Fruit fly (Drosophila melanogaster) whole organism, embryonic: ENCODE results near the gene CG34125.

Experiments
- Awh ChIP-seq: fragments of 200-800 bp; sonication (Bioruptor generic); IDR thresholded peaks from 2 replicates; pipeline ENCODE4, ENCODE4 v1.3.6; 2022; ENCODE audit warnings: missing biosample characterization, missing genetic modification characterization
- Bdp1 ChIP-seq: fragments of 200-800 bp; sonication (Bioruptor generic); optimal IDR thresholded peaks from 3 replicates; lab custom pipeline; 2016; ENCODE audit warnings: missing biosample characterization, missing genetic modification characterization
- Bgb ChIP-seq: fragments of 200-800 bp; sonication (Bioruptor generic); IDR thresholded peaks from 2 replicates; pipeline ENCODE4 v1.3.6; 2022; ENCODE audit warnings: missing biosample characterization, missing genetic modification characterization; ENCODE audit not compliant: partially characterized antibody
- CG10543 ChIP-seq: fragments of 200-800 bp; sonication (Bioruptor generic); optimal IDR thresholded peaks from 3 replicates; lab custom pipeline; 2017; ENCODE audit warnings: missing biosample characterization, mild to moderate bottlenecking, missing genetic modification characterization, moderate library complexity
- CG13424 ChIP-seq: fragments of 200-800 bp; sonication (Bioruptor generic); optimal IDR thresholded peaks from 2 replicates; lab custom pipeline; 2019; ENCODE audit warnings: missing biosample characterization, mild to moderate bottlenecking, missing genetic modification characterization, moderate library complexity
- CG13624 ChIP-seq: fragments of 200-800 bp; sonication (Bioruptor generic); optimal IDR thresholded peaks from 2 replicates; lab custom pipeline; 2016; ENCODE audit warnings: missing biosample characterization, missing genetic modification characterization
- CG14710 ChIP-seq: fragments of 200-800 bp; sonication (Bioruptor generic); optimal IDR thresholded peaks from 3 replicates; lab custom pipeline; 2019; ENCODE audit warnings: missing biosample characterization, mild to moderate bottlenecking, missing genetic modification characterization, moderate library complexity
- CG14860 ChIP-seq: fragments of 200-800 bp; sonication (Bioruptor generic); IDR thresholded peaks from 3 replicates; pipeline ENCODE4 v1.3.6; 2022; ENCODE audit warnings: missing biosample characterization, missing genetic modification characterization; ENCODE audit not compliant: partially characterized antibody
- CG15269 ChIP-seq: fragments of 200-800 bp; sonication (Bioruptor generic); optimal IDR thresholded peaks from 2 replicates; lab custom pipeline; 2018; ENCODE audit warnings: missing biosample characterization, mild to moderate bottlenecking, missing genetic modification characterization, moderate library complexity
- CG16863 ChIP-seq: fragments of 200-800 bp; sonication (Bioruptor generic); optimal IDR thresholded peaks from 3 replicates; lab custom pipeline; 2016; ENCODE audit warnings: missing biosample characterization, missing genetic modification characterization
- CG17359 ChIP-seq: fragments of 200-800 bp; sonication (Bioruptor generic); optimal IDR thresholded peaks from 3 replicates; lab custom pipeline; 2018; ENCODE audit warnings: missing biosample characterization, mild to moderate bottlenecking, missing genetic modification characterization, moderate library complexity
- CG18599 ChIP-seq: fragments of 200-800 bp; sonication (Bioruptor generic); optimal IDR thresholded peaks from 3 replicates; lab custom pipeline; 2017; ENCODE audit warnings: missing biosample characterization, missing genetic modification characterization, mild to moderate bottlenecking, moderate library complexity, missing genetic modification reagents
- CG3281 ChIP-seq: fragments of 200-800 bp; sonication (Bioruptor generic); optimal IDR thresholded peaks from 3 replicates; lab custom pipeline; 2017; ENCODE audit warnings: missing biosample characterization, mild to moderate bottlenecking, missing genetic modification characterization
- CG4282 ChIP-seq: fragments of 200-800 bp; sonication (Bioruptor generic); optimal IDR thresholded peaks from 2 replicates; lab custom pipeline; 2016; ENCODE audit warnings: missing biosample characterization, missing genetic modification characterization
- CG4360 ChIP-seq: fragments of 200-800 bp; sonication (Bioruptor generic); IDR thresholded peaks from 2 replicates; pipeline ENCODE4 v1.3.6; 2022; ENCODE audit warnings: missing biosample characterization, missing genetic modification characterization
- CG4404 ChIP-seq: fragments of 200-800 bp; sonication (Bioruptor generic); IDR thresholded peaks from 2 replicates; pipeline ENCODE4 v1.3.6; 2022; ENCODE audit warnings: missing biosample characterization, missing genetic modification characterization
- CG5180 ChIP-seq: fragments of 200-800 bp; sonication (Bioruptor generic); optimal IDR thresholded peaks from 3 replicates; lab custom pipeline; 2017; ENCODE audit warnings: missing biosample characterization, missing genetic modification characterization, mild to moderate bottlenecking, moderate library complexity, missing genetic modification reagents
- CG6791 ChIP-seq: fragments of 200-800 bp; sonication (Bioruptor generic); IDR thresholded peaks from 3 replicates; pipeline ENCODE4 v1.3.6; 2022; ENCODE audit warnings: missing biosample characterization, missing genetic modification characterization; ENCODE audit not compliant: partially characterized antibody
- CG7745 ChIP-seq: fragments of 200-800 bp; sonication (Bioruptor generic); optimal IDR thresholded peaks from 2 replicates; lab custom pipeline; 2018; ENCODE audit warnings: missing biosample characterization, mild to moderate bottlenecking, missing genetic modification characterization, moderate library complexity
- CG8765 ChIP-seq: fragments of 200-800 bp; sonication (Bioruptor generic); IDR thresholded peaks from 2 replicates; pipeline ENCODE4 v1.3.6; 2022; ENCODE audit warnings: missing biosample characterization, missing genetic modification characterization
- CG8944 ChIP-seq: fragments of 200-800 bp; sonication (Bioruptor generic); optimal IDR thresholded peaks from 3 replicates; lab custom pipeline; 2016; ENCODE audit warnings: missing biosample characterization, missing genetic modification characterization
- CkIIα-i1 ChIP-seq: fragments of 200-800 bp; sonication (Bioruptor generic); IDR thresholded peaks from 2 replicates; pipeline ENCODE4 v1.3.6; 2022; ENCODE audit warnings: missing biosample characterization, missing genetic modification characterization
- Dip2 ChIP-seq: fragments of 200-800 bp; sonication (Bioruptor generic); IDR thresholded peaks from 2 replicates; pipeline ENCODE4 v1.3.6; 2022; ENCODE audit warnings: missing biosample characterization, missing genetic modification characterization
- Hand ChIP-seq: fragments of 200-800 bp; sonication (Bioruptor generic); optimal IDR thresholded peaks from 2 replicates; lab custom pipeline; 2017; ENCODE audit warnings: mild to moderate bottlenecking, missing biosample characterization, missing genetic modification reagents, missing genetic modification characterization
- Hr3 ChIP-seq: fragments of 200-800 bp; sonication (Bioruptor generic); optimal IDR thresholded peaks from 3 replicates; lab custom pipeline; 2016; ENCODE audit warnings: missing biosample characterization, missing genetic modification characterization
- Hr39 ChIP-seq: fragments of >200 bp; optimal IDR thresholded peaks from 2 replicates; lab custom pipeline; 2017
- Max ChIP-seq: fragments of 200-800 bp; sonication (Bioruptor generic); optimal IDR thresholded peaks from 2 replicates; lab custom pipeline; 2016; ENCODE audit warnings: missing biosample characterization, mild to moderate bottlenecking, missing genetic modification characterization
- Meics ChIP-seq: fragments of 200-800 bp; sonication (Bioruptor generic); optimal IDR thresholded peaks from 2 replicates; lab custom pipeline; 2017; ENCODE audit warnings: missing biosample characterization, mild to moderate bottlenecking, missing genetic modification characterization
- NC2β ChIP-seq: fragments of 200-800 bp; sonication (Bioruptor generic); optimal IDR thresholded peaks from 2 replicates; lab custom pipeline; 2016; ENCODE audit warnings: missing biosample characterization, missing genetic modification characterization
- Oaz ChIP-seq: fragments of 200-800 bp; sonication (Bioruptor generic); IDR thresholded peaks from 2 replicates; pipeline ENCODE4 v1.3.6; 2022; ENCODE audit warnings: missing biosample characterization, missing genetic modification characterization
- Opbp ChIP-seq: fragments of 200-800 bp; sonication (Bioruptor generic); IDR thresholded peaks from 3 replicates; pipeline ENCODE4 v1.3.6; 2022; ENCODE audit warnings: missing biosample characterization, missing genetic modification characterization; ENCODE audit not compliant: partially characterized antibody
- Sry-β ChIP-seq: fragments of 200-800 bp; sonication (Bioruptor generic); optimal IDR thresholded peaks from 2 replicates; lab custom pipeline; 2018; ENCODE audit warnings: missing biosample characterization, mild to moderate bottlenecking, missing genetic modification characterization, moderate library complexity
- Stat92E ChIP-seq, 3 experiments: fragments of >200 bp in 2 of 3; fragments of 200-800 bp in 1 of 3; sonication (Bioruptor generic) in 1 of 3; optimal IDR thresholded peaks; 2 replicates each; lab custom pipeline; 2017 to 2019; ENCODE audit warnings: missing biosample characterization in 3 of 3, missing genetic modification characterization in 3 of 3, mild to moderate bottlenecking in 1 of 3, moderate library complexity in 1 of 3
- Tbp ChIP-seq: fragments of >200 bp; optimal IDR thresholded peaks from 2 replicates; lab custom pipeline; 2018; ENCODE audit warnings: missing biosample characterization, missing genetic modification characterization
- bowl ChIP-seq: fragments of 200-800 bp; sonication (Bioruptor generic); IDR thresholded peaks from 2 replicates; pipeline ENCODE4 v1.3.6; 2022; ENCODE audit warnings: missing biosample characterization, missing genetic modification characterization
- disco-r ChIP-seq: fragments of 200-800 bp; sonication (Bioruptor generic); optimal IDR thresholded peaks from 2 replicates; lab custom pipeline; 2016; ENCODE audit warnings: missing biosample characterization, missing genetic modification characterization
- dmrt99B ChIP-seq: fragments of 200-800 bp; sonication (Bioruptor generic); optimal IDR thresholded peaks from 2 replicates; lab custom pipeline; 2018; ENCODE audit warnings: missing biosample characterization, mild to moderate bottlenecking, missing genetic modification characterization, moderate library complexity
- fu2 ChIP-seq: fragments of 200-800 bp; sonication (Bioruptor generic); optimal IDR thresholded peaks from 2 replicates; lab custom pipeline; 2016; ENCODE audit warnings: missing biosample characterization, missing genetic modification characterization
- gfzf ChIP-seq: fragments of 200-800 bp; sonication (Bioruptor generic); optimal IDR thresholded peaks from 2 replicates; lab custom pipeline; 2016; ENCODE audit warnings: missing biosample characterization, mild to moderate bottlenecking, missing genetic modification characterization, moderate library complexity
- insv ChIP-seq, 2 experiments: fragments of 200-800 bp; sonication (Bioruptor generic); optimal IDR thresholded peaks; 3 replicates each; lab custom pipeline; 2016 to 2018; ENCODE audit warnings: missing biosample characterization in 2 of 2, missing genetic modification characterization in 2 of 2
- lmd ChIP-seq: fragments of 200-800 bp; sonication (Bioruptor generic); IDR thresholded peaks from 2 replicates; pipeline ENCODE4 v1.3.6; 2022; ENCODE audit warnings: missing biosample characterization, missing genetic modification characterization
- lola ChIP-seq, 3 experiments: fragments of >200 bp in 2 of 3; fragments of 200-800 bp in 1 of 3; sonication (Bioruptor generic) in 1 of 3; optimal IDR thresholded peaks; 2 replicates each; lab custom pipeline; 2017 to 2019; ENCODE audit warnings: missing biosample characterization in 3 of 3, missing genetic modification characterization in 3 of 3, mild to moderate bottlenecking in 1 of 3, moderate library complexity in 1 of 3
- maf-S ChIP-seq: fragments of 200-800 bp; sonication (Bioruptor generic); optimal IDR thresholded peaks from 2 replicates; lab custom pipeline; 2016; ENCODE audit warnings: missing biosample characterization, missing genetic modification characterization
- mam ChIP-seq: fragments of 200-800 bp; sonication (Bioruptor generic); optimal IDR thresholded peaks from 3 replicates; lab custom pipeline; 2016; ENCODE audit warnings: missing biosample characterization, missing genetic modification characterization
- onecut ChIP-seq: fragments of 200-800 bp; sonication (Bioruptor generic); IDR thresholded peaks from 2 replicates; pipeline ENCODE4 v1.3.6; 2022; ENCODE audit warnings: missing biosample characterization, missing genetic modification characterization
- psq ChIP-seq: fragments of 200-800 bp; sonication (Bioruptor generic); optimal IDR thresholded peaks from 2 replicates; lab custom pipeline; 2017; ENCODE audit warnings: missing biosample characterization, missing genetic modification characterization
- sim ChIP-seq: fragments of 200-800 bp; sonication (Bioruptor generic); IDR thresholded peaks from 2 replicates; pipeline ENCODE4 v1.3.6; 2022; ENCODE audit warnings: missing biosample characterization, missing genetic modification characterization
- tap ChIP-seq: fragments of 200-800 bp; optimal IDR thresholded peaks from 3 replicates; lab custom pipeline; 2019; ENCODE audit warnings: missing biosample characterization, mild to moderate bottlenecking, missing genetic modification characterization, moderate library complexity
- trh ChIP-seq: fragments of 200-800 bp; sonication (Bioruptor generic); optimal IDR thresholded peaks from 2 replicates; lab custom pipeline; 2016; ENCODE audit warnings: missing biosample characterization, missing genetic modification characterization
- usp ChIP-seq: fragments of >200 bp; optimal IDR thresholded peaks from 2 replicates; lab custom pipeline; 2017; ENCODE audit warnings: missing biosample characterization, missing genetic modification characterization

The CG34125 gene

DNA sequence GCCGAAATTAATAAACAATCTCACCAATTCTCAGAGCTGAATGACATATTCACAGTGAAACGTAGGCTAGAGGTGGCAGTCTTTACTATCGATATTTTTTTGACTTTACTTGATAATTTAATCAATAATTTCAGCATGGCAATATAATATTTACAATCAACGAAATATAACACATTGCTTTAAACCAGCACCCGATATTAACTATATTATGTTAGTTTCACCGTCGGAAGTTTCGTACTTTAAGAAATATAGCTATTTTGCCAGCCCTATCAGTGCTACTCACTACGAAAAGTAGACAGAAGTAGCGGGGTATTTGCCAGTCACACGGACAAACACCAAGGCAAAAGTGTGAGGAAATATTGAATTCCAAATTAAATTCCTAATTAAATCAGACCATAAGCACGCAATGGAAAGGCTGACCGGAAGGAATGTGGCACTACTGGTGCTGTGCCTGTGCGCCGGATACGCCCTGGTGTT lies 45.3 kb downstream of the CG34125 start, which contains the start of the genes CG31917, Tfb5 and SelT (continued):
- TF ChIP-seq disco-r (peak; percentile 55), tap (tag; lab: Kevin White, UChicago) (no peak), sim (GFP tag; lab: Robert Waterston, UW) (no peak), CG4360 (GFP tag; lab: Robert Waterston, UW) (no peak), Dip2 (no peak), CG13624 (GFP tag; lab: Kevin White, UChicago) (peak; percentile 82), CG18599 (GFP tag; lab: Kevin White, UChicago) (peak; percentile 43), psq (GFP tag; lab: Kevin White, UChicago) (no peak), CG10543 (GFP tag; lab: Kevin White, UChicago) (peak; percentile 29), CG4282 (no peak), Awh (GFP tag; lab: Robert Waterston, UW) (no peak), Bgb (peak; percentile 75), CG15269 (no peak), Opbp (GFP tag; lab: Robert Waterston, UW) (no peak), mam (GFP tag; lab: Kevin White, UChicago) (peak; percentile 68), CG4404 (GFP tag; lab: Robert Waterston, UW) (no peak), Tbp (GFP tag; lab: Kevin White, UChicago) (no peak), Stat92E (GFP tag; optimal IDR thresholded peaks at IDR 0.05; lab: Kevin White, UChicago) (peak in 1 of 3 experiments; percentile 59), lmd (GFP tag; lab: Robert Waterston, UW) (0 out of 2 replicates have a peak, but pooled peaks have one; percentile 16), Hand (GFP tag; lab: Kevin White, UChicago) (no peak), dmrt99B (tag; lab: Kevin White, UChicago) (no peak), Hr39 (lab: Kevin White, UChicago) (no peak), fu2 (peak; percentile 59), CG14710 (tag; lab: Kevin White, UChicago) (peak; percentile 69), insv (GFP tag; optimal IDR thresholded peaks at IDR 0.05; lab: Kevin White, UChicago) (peak in 1 of 2 experiments; percentile 44), CG8765 (no peak), CG17359 (no peak), CG6791 (GFP tag; lab: Robert Waterston, UW) (peak; percentile 57; the same call in 2 of the 3 replicates), CG13424 (tag; lab: Kevin White, UChicago) (peak; percentile 70), NC2β (GFP tag; lab: Kevin White, UChicago) (peak; percentile 68), onecut (GFP tag; lab: Robert Waterston, UW) (peak; percentile 57; the same call in 1 of the 2 replicates), CG14860 (GFP tag; lab: Robert Waterston, UW) (0 out of 3 replicates have a peak, but pooled peaks have one; percentile 42), trh (no peak), CkIIα-i1 (GFP tag; lab: Robert Waterston, UW) (no peak), maf-S (GFP tag; lab: Kevin White, UChicago) (peak; percentile 32), Sry-β (GFP tag; lab: Kevin White, UChicago) (peak; percentile 96), Max (GFP tag; lab: Kevin White, UChicago) (peak; percentile 59), usp (GFP tag; lab: Kevin White, UChicago) (no peak), CG5180 (no peak), lola (GFP tag; optimal IDR thresholded peaks at IDR 0.05; lab: Kevin White, UChicago) (peak in 1 of 3 experiments; percentile 50), Oaz (GFP tag; lab: Robert Waterston, UW) (no peak), CG7745 (tag; lab: Kevin White, UChicago) (no peak), CG3281 (no peak), CG16863 (GFP tag; lab: Kevin White, UChicago) (peak; percentile 57), bowl (GFP tag; lab: Robert Waterston, UW) (no peak), Bdp1 (GFP tag; lab: Kevin White, UChicago) (no peak), Hr3 (GFP tag; lab: Kevin White, UChicago) (peak; percentile 53), gfzf (no peak), Meics (GFP tag; lab: Kevin White, UChicago) (no peak), CG8944 (GFP tag; lab: Kevin White, UChicago) (peak; percentile 36)
